Worm (Caenorhabditis elegans) whole organism, L4/young adult: ENCODE measurements around the gene C08H9.15.

ENCODE experiments used
- W03F9.2 ChIP-seq: fragments of 150-350 bp; optimal IDR thresholded peaks from 2 replicates; lab custom pipeline; 2014; ENCODE audit warnings: missing biosample characterization, missing genetic modification characterization
- dao-5 ChIP-seq: sonication (generic microtip); optimal IDR thresholded peaks from 2 replicates; lab custom pipeline; 2016; ENCODE audit warnings: missing genotype, missing genetic modification characterization, moderate library complexity, missing compliant biosample characterization
- him-1 ChIP-seq: sonication (generic microtip); optimal IDR thresholded peaks from 2 replicates; lab custom pipeline; 2016; ENCODE audit warnings: missing genotype, missing genetic modification reagents, missing genetic modification characterization, missing compliant biosample characterization

- TF ChIP-seq him-1 (tag; lab: Kevin White, UChicago) (no peak), dao-5 (tag; lab: Kevin White, UChicago) (no peak), W03F9.2 (no peak)
Measured at ce11 chrII:9845239-9845638, 35.8 kb upstream of the C08H9.15 start, which contains the start of gene chil-9.
